Fruit fly (Drosophila melanogaster) whole organism, embryonic: ENCODE measurements around the gene Herc4.

Experiments
- Abd-B ChIP-seq: fragments of 200-800 bp; sonication (Bioruptor generic); optimal IDR thresholded peaks from 2 replicates; lab custom pipeline; 2018; ENCODE audit warnings: missing biosample characterization, mild to moderate bottlenecking, missing genetic modification characterization, moderate library complexity
- Atf-2 ChIP-seq: fragments of 200-800 bp; sonication (Bioruptor generic); optimal IDR thresholded peaks from 2 replicates; lab custom pipeline; 2016; ENCODE audit warnings: missing biosample characterization, missing genetic modification characterization
- CG10366 ChIP-seq: fragments of 200-800 bp; sonication (Bioruptor generic); IDR thresholded peaks from 2 replicates; pipeline ENCODE4 v1.3.6; 2022; ENCODE audit warnings: missing biosample characterization, missing genetic modification characterization
- CG10654 ChIP-seq: fragments of 200-800 bp; sonication (Bioruptor generic); optimal IDR thresholded peaks from 2 replicates; lab custom pipeline; 2016; ENCODE audit warnings: missing biosample characterization, missing genetic modification characterization
- CG10979 ChIP-seq: fragments of 200-800 bp; sonication (Bioruptor generic); optimal IDR thresholded peaks from 2 replicates; lab custom pipeline; 2018; ENCODE audit warnings: missing biosample characterization, mild to moderate bottlenecking, missing genetic modification characterization, moderate library complexity
- CG11456 ChIP-seq: fragments of 200-800 bp; sonication (Bioruptor generic); IDR thresholded peaks from 3 replicates; pipeline ENCODE4 v1.3.6; 2022; ENCODE audit warnings: missing biosample characterization, missing genetic modification characterization
- CG12391 ChIP-seq: fragments of 200-800 bp; sonication (Bioruptor generic); optimal IDR thresholded peaks from 3 replicates; lab custom pipeline; 2018; ENCODE audit warnings: missing biosample characterization, mild to moderate bottlenecking, missing genetic modification characterization, moderate library complexity
- CG12769 ChIP-seq: fragments of 200-800 bp; sonication (Bioruptor generic); optimal IDR thresholded peaks from 2 replicates; lab custom pipeline; 2019; ENCODE audit warnings: missing biosample characterization, mild to moderate bottlenecking, missing genetic modification characterization, moderate library complexity
- CG1603 ChIP-seq: fragments of 200-800 bp; sonication (Bioruptor generic); optimal IDR thresholded peaks from 2 replicates; lab custom pipeline; 2019; ENCODE audit warnings: missing biosample characterization, mild to moderate bottlenecking, missing genetic modification characterization, moderate library complexity
- CG16813 ChIP-seq: fragments of 200-800 bp; sonication (Bioruptor generic); IDR thresholded peaks from 3 replicates; pipeline ENCODE4 v1.3.6; 2022; ENCODE audit warnings: missing biosample characterization, missing genetic modification characterization; ENCODE audit not compliant: partially characterized antibody
- CG1792 ChIP-seq: fragments of 200-800 bp; sonication (Bioruptor generic); optimal IDR thresholded peaks from 2 replicates; lab custom pipeline; 2016; ENCODE audit warnings: missing biosample characterization, missing genetic modification characterization
- CG18476 ChIP-seq: fragments of 200-800 bp; sonication (Bioruptor generic); optimal IDR thresholded peaks from 2 replicates; lab custom pipeline; 2016; ENCODE audit warnings: missing biosample characterization, mild to moderate bottlenecking, missing genetic modification characterization
- CG30020 ChIP-seq: fragments of 200-800 bp; optimal IDR thresholded peaks from 2 replicates; lab custom pipeline; 2019; ENCODE audit warnings: missing biosample characterization, mild to moderate bottlenecking, missing genetic modification characterization, moderate library complexity
- CG4617 ChIP-seq: fragments of 200-800 bp; sonication (Bioruptor generic); optimal IDR thresholded peaks from 3 replicates; lab custom pipeline; 2016; ENCODE audit warnings: missing biosample characterization, missing genetic modification characterization, borderline replicate concordance
- CG4730 ChIP-seq: fragments of 200-800 bp; sonication (Bioruptor generic); IDR thresholded peaks from 2 replicates; pipeline ENCODE4 v1.3.6; 2022; ENCODE audit warnings: missing biosample characterization, missing genetic modification characterization
- CG5245 ChIP-seq: fragments of 200-800 bp; sonication (Bioruptor generic); optimal IDR thresholded peaks from 3 replicates; lab custom pipeline; 2016; ENCODE audit warnings: missing biosample characterization, missing genetic modification characterization
- CG6272 ChIP-seq: fragments of 200-800 bp; sonication (Bioruptor generic); IDR thresholded peaks from 2 replicates; pipeline ENCODE4 v1.3.6; 2022; ENCODE audit warnings: missing biosample characterization, missing genetic modification characterization
- CG6683 ChIP-seq: fragments of 200-800 bp; sonication (Bioruptor generic); optimal IDR thresholded peaks from 2 replicates; lab custom pipeline; 2017; ENCODE audit warnings: missing biosample characterization, mild to moderate bottlenecking, missing genetic modification characterization, missing genetic modification reagents
- CG6813 ChIP-seq: fragments of 200-800 bp; sonication (Bioruptor generic); optimal IDR thresholded peaks from 2 replicates; lab custom pipeline; 2017; ENCODE audit warnings: missing biosample characterization, missing genetic modification characterization, mild to moderate bottlenecking, moderate library complexity, missing genetic modification reagents
- CrebB ChIP-seq: fragments of 200-800 bp; sonication (Bioruptor generic); optimal IDR thresholded peaks from 3 replicates; lab custom pipeline; 2018; ENCODE audit warnings: missing biosample characterization, mild to moderate bottlenecking, missing genetic modification characterization
- Gug ChIP-seq: fragments of 200-800 bp; sonication (Bioruptor generic); IDR thresholded peaks from 4 replicates; pipeline ENCODE4 v1.3.6; 2022; ENCODE audit warnings: missing biosample characterization, missing genetic modification characterization
- HHEX ChIP-seq: fragments of 200-800 bp; sonication (Bioruptor generic); optimal IDR thresholded peaks from 3 replicates; lab custom pipeline; 2017; ENCODE audit warnings: missing biosample characterization, mild to moderate bottlenecking, missing genetic modification characterization, missing genetic modification reagents
- HLH3B ChIP-seq: fragments of 200-800 bp; sonication (Bioruptor generic); IDR thresholded peaks from 2 replicates; pipeline ENCODE4 v1.3.6; 2022; ENCODE audit warnings: missing biosample characterization, missing genetic modification characterization
- HLH54F ChIP-seq: fragments of 200-800 bp; sonication (Bioruptor generic); optimal IDR thresholded peaks from 3 replicates; lab custom pipeline; 2016; ENCODE audit warnings: missing biosample characterization, missing genetic modification characterization
- Lhr ChIP-seq: fragments of 200-800 bp; sonication (Bioruptor generic); optimal IDR thresholded peaks from 3 replicates; lab custom pipeline; 2017; ENCODE audit warnings: mild to moderate bottlenecking, missing biosample characterization, missing genetic modification reagents, missing genetic modification characterization
- Lim3 ChIP-seq: fragments of 200-800 bp; sonication (Bioruptor generic); IDR thresholded peaks from 2 replicates; pipeline ENCODE4 v1.3.6; 2022; ENCODE audit warnings: missing biosample characterization, missing genetic modification characterization
- Myb ChIP-seq: fragments of 200-800 bp; sonication (Bioruptor generic); optimal IDR thresholded peaks from 2 replicates; lab custom pipeline; 2016; ENCODE audit warnings: missing biosample characterization, missing genetic modification characterization
- NC2α ChIP-seq: fragments of 200-800 bp; sonication (Bioruptor generic); optimal IDR thresholded peaks from 2 replicates; lab custom pipeline; 2016; ENCODE audit warnings: missing biosample characterization, missing genetic modification characterization
- NC2β ChIP-seq: fragments of 200-800 bp; sonication (Bioruptor generic); optimal IDR thresholded peaks from 2 replicates; lab custom pipeline; 2016; ENCODE audit warnings: missing biosample characterization, missing genetic modification characterization
- NFAT ChIP-seq: fragments of 200-800 bp; sonication (Bioruptor generic); IDR thresholded peaks from 2 replicates; pipeline ENCODE4 v1.3.6; 2022; ENCODE audit warnings: missing biosample characterization, missing genetic modification characterization
- Opbp ChIP-seq: fragments of 200-800 bp; sonication (Bioruptor generic); IDR thresholded peaks from 3 replicates; pipeline ENCODE4 v1.3.6; 2022; ENCODE audit warnings: missing biosample characterization, missing genetic modification characterization; ENCODE audit not compliant: partially characterized antibody
- Pdp1 ChIP-seq, 2 experiments: fragments of 200-800 bp; sonication (Bioruptor generic); optimal IDR thresholded peaks; 3 replicates each; lab custom pipeline; 2016; ENCODE audit warnings: missing biosample characterization in 2 of 2, missing genetic modification characterization in 2 of 2, mild to moderate bottlenecking in 1 of 2, moderate library complexity in 1 of 2
- Ptx1 ChIP-seq: fragments of 200-800 bp; sonication (Bioruptor generic); IDR thresholded peaks from 2 replicates; pipeline ENCODE4 v1.3.6; 2022; ENCODE audit warnings: missing biosample characterization, missing genetic modification characterization
- YL-1 ChIP-seq: fragments of 200-800 bp; sonication (Bioruptor generic); optimal IDR thresholded peaks from 3 replicates; lab custom pipeline; 2017; ENCODE audit warnings: missing biosample characterization, mild to moderate bottlenecking, missing genetic modification characterization
- chif ChIP-seq, 2 experiments: fragments of 200-800 bp; sonication (Bioruptor generic); optimal IDR thresholded peaks; 3 replicates each; lab custom pipeline; 2016; ENCODE audit warnings: missing biosample characterization in 2 of 2, missing genetic modification characterization in 2 of 2
- hbn ChIP-seq: fragments of 200-800 bp; sonication (Bioruptor generic); IDR thresholded peaks from 2 replicates; pipeline ENCODE4 v1.3.6; 2022; ENCODE audit warnings: missing biosample characterization, missing genetic modification characterization; ENCODE audit not compliant: partially characterized antibody
- hkb ChIP-seq, 2 experiments: fragments of 200-800 bp in 1 of 2; fragments of >200 bp in 1 of 2; sonication (Bioruptor generic) in 1 of 2; IDR thresholded peaks in 1 of 2; optimal IDR thresholded peaks in 1 of 2; 2 replicates each; pipeline versions ENCODE4 v1.3.6 to Lab custom; 2017 to 2022; ENCODE audit warnings: missing biosample characterization in 1 of 2, missing genetic modification characterization in 1 of 2
- knrl ChIP-seq: fragments of 200-800 bp; sonication (Bioruptor generic); IDR thresholded peaks from 3 replicates; pipeline ENCODE4 v1.3.6; 2022; ENCODE audit warnings: missing biosample characterization, missing genetic modification characterization; ENCODE audit not compliant: partially characterized antibody
- lilli ChIP-seq: fragments of 200-800 bp; sonication (Bioruptor generic); optimal IDR thresholded peaks from 3 replicates; lab custom pipeline; 2016; ENCODE audit warnings: missing biosample characterization, missing genetic modification characterization
- mld ChIP-seq: fragments of 200-800 bp; sonication (Bioruptor generic); IDR thresholded peaks from 3 replicates; pipeline ENCODE4 v1.3.6; 2022; ENCODE audit warnings: missing biosample characterization, missing genetic modification characterization; ENCODE audit not compliant: partially characterized antibody
- phol ChIP-seq: fragments of 200-800 bp; sonication (Bioruptor generic); optimal IDR thresholded peaks from 3 replicates; lab custom pipeline; 2018; ENCODE audit warnings: missing biosample characterization, mild to moderate bottlenecking, missing genetic modification characterization, moderate library complexity
- pzg ChIP-seq: fragments of 200-800 bp; sonication (Bioruptor generic); optimal IDR thresholded peaks from 3 replicates; lab custom pipeline; 2018; ENCODE audit warnings: missing biosample characterization, mild to moderate bottlenecking, missing genetic modification characterization, moderate library complexity
- row ChIP-seq: fragments of 200-800 bp; sonication (Bioruptor generic); IDR thresholded peaks from 3 replicates; pipeline ENCODE4 v1.3.6; 2022; ENCODE audit warnings: missing biosample characterization, missing genetic modification characterization
- sens ChIP-seq: fragments of 200-800 bp; sonication (Bioruptor generic); peaks from one replicate; lab custom pipeline; 2016; ENCODE audit warnings: missing biosample characterization, missing genetic modification characterization
- slbo ChIP-seq: fragments of 200-800 bp; sonication (Bioruptor generic); IDR thresholded peaks from 2 replicates; pipeline ENCODE4 v1.3.6; 2022; ENCODE audit warnings: missing biosample characterization, missing genetic modification characterization
- slou ChIP-seq: fragments of 200-800 bp; sonication (Bioruptor generic); optimal IDR thresholded peaks from 3 replicates; lab custom pipeline; 2016; ENCODE audit warnings: missing biosample characterization, missing genetic modification characterization
- tna ChIP-seq: fragments of 200-800 bp; sonication (Bioruptor generic); IDR thresholded peaks from 2 replicates; pipeline ENCODE4 v1.3.6; 2022; ENCODE audit warnings: missing biosample characterization, missing genetic modification characterization; ENCODE audit not compliant: partially characterized antibody
- trem ChIP-seq: fragments of 200-800 bp; optimal IDR thresholded peaks from 3 replicates; lab custom pipeline; 2019; ENCODE audit warnings: missing biosample characterization, mild to moderate bottlenecking, missing genetic modification characterization, moderate library complexity
- zfh1 ChIP-seq: fragments of 200-800 bp; sonication (Bioruptor generic); IDR thresholded peaks from 3 replicates; pipeline ENCODE4 v1.3.6; 2022; ENCODE audit warnings: missing biosample characterization, missing genetic modification characterization

The Herc4 gene

dm6 chr3L:1295693-1296092, 17.8 kb upstream of the Herc4 start, which contains the start of gene Rabex-5 (continued):
- peak; percentile 88 for TF ChIP-seq knrl
- TF ChIP-seq hbn = peak; percentile 78
- peak; percentile 21; the same call in 1 of the 2 replicates for TF ChIP-seq Ptx1 (GFP tag; lab: Robert Waterston, UW)
- TF ChIP-seq row (GFP tag; lab: Robert Waterston, UW) = peak; percentile 88
- TF ChIP-seq Abd-B (GFP tag; lab: Kevin White, UChicago) = peak; percentile 2
- no peak for TF ChIP-seq CG4730
- TF ChIP-seq Myb (GFP tag; lab: Kevin White, UChicago) = peak; percentile 46
- peak; percentile 60 for TF ChIP-seq lilli (GFP tag; lab: Kevin White, UChicago)
- peak; percentile 73 for TF ChIP-seq CG1603 (tag; lab: Kevin White, UChicago)
- peak; percentile 8 for TF ChIP-seq CG1792
- peak; percentile 9 for TF ChIP-seq CG10979 (tag; lab: Kevin White, UChicago)
- TF ChIP-seq phol (tag; lab: Kevin White, UChicago) = peak; percentile 32
- TF ChIP-seq HLH3B (GFP tag; lab: Robert Waterston, UW) = 0 out of 2 replicates have a peak, but pooled peaks have one; percentile 22
- peak in 1 of 2 experiments; percentile 29 for TF ChIP-seq chif (GFP tag; optimal IDR thresholded peaks at IDR 0.05; lab: Kevin White, UChicago)
- TF ChIP-seq CG16813 (GFP tag; lab: Robert Waterston, UW) = peak; percentile 80
- peak; percentile 94 for TF ChIP-seq Lhr (GFP tag; lab: Kevin White, UChicago)
- no peak for TF ChIP-seq Lim3 (GFP tag; lab: Robert Waterston, UW)
- peak; percentile 27 for TF ChIP-seq HHEX
- TF ChIP-seq CG10366 (GFP tag; lab: Robert Waterston, UW) = peak; percentile 22; the same call in 1 of the 2 replicates
- peak; percentile 43 for TF ChIP-seq CG12391 (tag; lab: Kevin White, UChicago)
- TF ChIP-seq YL-1 (GFP tag; lab: Kevin White, UChicago) = peak; percentile 62
- TF ChIP-seq HLH54F (GFP tag; lab: Kevin White, UChicago) = peak; percentile 16
- TF ChIP-seq slbo (GFP tag; lab: Robert Waterston, UW) = peak; percentile 71; the same call in 1 of the 2 replicates
- TF ChIP-seq CG6813 = no peak
- peak; percentile 74 for TF ChIP-seq tna (GFP tag; lab: Robert Waterston, UW)
- TF ChIP-seq CG30020 (tag; lab: Kevin White, UChicago) = no peak
- TF ChIP-seq CG12769 (tag; lab: Kevin White, UChicago) = no peak
- TF ChIP-seq CG18476 (GFP tag; lab: Kevin White, UChicago) = no peak
- TF ChIP-seq Atf-2 (GFP tag; lab: Kevin White, UChicago) = no peak
- peak; percentile 31 for TF ChIP-seq CG10654
- no peak for TF ChIP-seq CG6272 (GFP tag; lab: Robert Waterston, UW)
- TF ChIP-seq Pdp1 (GFP tag; optimal IDR thresholded peaks at IDR 0.05; lab: Kevin White, UChicago) = peak in 1 of 2 experiments; percentile 24
- peak; percentile 8 for TF ChIP-seq NC2α (GFP tag; lab: Kevin White, UChicago)
- TF ChIP-seq hkb (optimal IDR thresholded peaks at IDR 0.05; lab: Kevin White, UChicago) = no peak
- no peak for TF ChIP-seq hkb (GFP tag; IDR thresholded peaks at IDR 0.05; lab: Robert Waterston, UW)
- peak; percentile 52 for TF ChIP-seq trem (tag; lab: Kevin White, UChicago)
- peak; percentile 18 for TF ChIP-seq CrebB (tag; lab: Kevin White, UChicago)
- TF ChIP-seq CG4617 (GFP tag; lab: Kevin White, UChicago) = peak; percentile 85
- TF ChIP-seq sens = peak; percentile 73
- TF ChIP-seq zfh1 (GFP tag; lab: Robert Waterston, UW) = peak; percentile 55; the same call in 1 of the 3 replicates
- TF ChIP-seq CG11456 = peak; percentile 55; the same call in 1 of the 3 replicates
- TF ChIP-seq mld (GFP tag; lab: Robert Waterston, UW) = peak; percentile 66; the same call in 2 of the 3 replicates
- TF ChIP-seq Opbp (GFP tag; lab: Robert Waterston, UW) = peak; percentile 89
- TF ChIP-seq CG5245 (GFP tag; lab: Kevin White, UChicago) = no peak
- peak; percentile 52; the same call in 2 of the 4 replicates for TF ChIP-seq Gug (GFP tag; lab: Robert Waterston, UW)
- TF ChIP-seq slou (GFP tag; lab: Kevin White, UChicago) = peak; percentile 13
- peak; percentile 88 for TF ChIP-seq pzg (GFP tag; lab: Kevin White, UChicago)
- peak; percentile 50 for TF ChIP-seq NC2β (GFP tag; lab: Kevin White, UChicago)
- TF ChIP-seq NFAT = peak; percentile 44; the same call in 1 of the 2 replicates
- no peak for TF ChIP-seq CG6683 (GFP tag; lab: Kevin White, UChicago)
